Fruit fly (Drosophila melanogaster): Measurements from ENCODE around the gene CG11109.

The CG11109 gene

DNA sequence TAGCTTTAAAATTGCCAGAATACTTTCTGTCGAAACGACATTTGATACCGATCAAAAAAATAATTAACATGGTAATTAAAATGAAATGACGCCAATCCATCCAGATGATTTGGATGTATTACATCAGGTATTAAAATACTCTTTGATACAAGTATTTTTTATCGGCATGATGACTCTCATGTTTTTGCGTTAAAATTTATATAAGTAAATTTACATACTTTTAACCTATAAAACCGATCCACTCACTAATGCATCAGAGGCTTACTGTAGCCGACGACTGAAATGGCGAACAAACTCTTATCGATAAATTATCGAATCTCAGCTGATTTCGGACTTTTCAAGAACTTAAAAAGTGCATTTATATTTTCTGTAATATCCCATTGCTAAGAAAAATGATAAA is 29.6 kb downstream of the CG11109 start, which contains the start of gene BoYb:
TSS of gene BoYb (plus strand) at position 301 of the 400 bp plus-strand sequence.
- TF ChIP-seq hbn (GFP tag; IDR thresholded peaks at IDR 0.05; ENCODE audit: partially characterized antibody) (no peak), croc (GFP tag; conservative IDR thresholded peaks at IDR 0.05) (no peak), CG8089 (GFP tag; optimal IDR thresholded peaks at IDR 0.05) (no peak), row (GFP tag; IDR thresholded peaks at IDR 0.05) (no peak), eyg (GFP tag; optimal IDR thresholded peaks at IDR 0.05) (no peak), Optix (GFP tag; IDR thresholded peaks at IDR 0.05) (no peak), sisA (GFP tag; IDR thresholded peaks at IDR 0.05) (no peak), sna (GFP tag; IDR thresholded peaks at IDR 0.05; ENCODE audit: partially characterized antibody) (no peak), ase (GFP tag; IDR thresholded peaks at IDR 0.05) (no peak), pzg (GFP tag; optimal IDR thresholded peaks at IDR 0.05) (no peak), al (GFP tag; IDR thresholded peaks at IDR 0.05) (no peak), pnt (GFP tag; optimal IDR thresholded peaks at IDR 0.05) (no peak), CG16815 (GFP tag; optimal IDR thresholded peaks at IDR 0.05) (no peak)

DNA sequence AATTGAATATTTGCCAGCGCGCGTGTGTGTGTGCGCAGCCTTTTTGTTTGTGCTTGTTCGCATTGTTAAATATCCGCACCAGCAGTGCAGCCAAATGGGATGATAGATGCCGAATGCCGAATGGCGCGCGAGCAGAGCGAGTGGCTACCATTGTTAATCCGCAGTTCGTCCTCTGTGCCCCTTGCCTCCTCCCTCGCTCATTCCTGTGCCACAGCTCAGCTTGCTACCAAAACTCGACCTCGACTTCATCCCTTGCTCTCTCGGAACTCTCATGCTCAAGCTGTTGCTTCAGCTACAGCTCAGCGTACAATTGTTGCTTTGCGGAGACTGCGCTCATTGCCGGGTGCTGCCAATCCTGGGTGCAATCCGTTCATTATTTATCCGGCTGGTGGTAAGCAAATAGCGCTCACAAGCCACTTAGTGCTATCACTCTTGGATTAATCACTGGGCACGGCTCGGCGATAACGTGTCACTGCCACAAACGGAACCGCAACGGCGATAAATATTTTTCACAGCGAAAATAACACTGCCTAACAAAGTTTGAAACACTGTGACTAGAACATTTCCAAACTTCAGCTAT is 37.4 kb downstream of the CG11109 start:
- TF ChIP-seq NC2β (GFP tag; optimal IDR thresholded peaks at IDR 0.05): no peak
- no peak for TF ChIP-seq CG1792 (GFP tag; optimal IDR thresholded peaks at IDR 0.05)
- no peak for TF ChIP-seq onecut (GFP tag; IDR thresholded peaks at IDR 0.05)
- no peak for TF ChIP-seq Usf (GFP tag; optimal IDR thresholded peaks at IDR 0.05)
- no peak for TF ChIP-seq CG17802 (tag; optimal IDR thresholded peaks at IDR 0.05)
- peak; percentile 26 for TF ChIP-seq Neu2 (GFP tag; optimal IDR thresholded peaks at IDR 0.05; ENCODE audit: borderline replicate concordance)
- TF ChIP-seq eve (GFP tag; optimal IDR thresholded peaks at IDR 0.05): no peak
- TF ChIP-seq HmgD (GFP tag; optimal IDR thresholded peaks at IDR 0.05): no peak
- TF ChIP-seq CG11560 (tag; IDR thresholded peaks at IDR 0.05): no peak
- TF ChIP-seq Opbp (GFP tag; IDR thresholded peaks at IDR 0.05; ENCODE audit: partially characterized antibody): no peak
- TF ChIP-seq Fer2 (tag; optimal IDR thresholded peaks at IDR 0.05): no peak
- no peak for TF ChIP-seq ato (GFP tag; IDR thresholded peaks at IDR 0.05; ENCODE audit: partially characterized antibody)
- no peak for TF ChIP-seq ranshi (GFP tag; IDR thresholded peaks at IDR 0.05)
- no peak for TF ChIP-seq CG10366 (GFP tag; IDR thresholded peaks at IDR 0.05)
- TF ChIP-seq CG8478 (optimal IDR thresholded peaks at IDR 0.05): peak; percentile 44
- 0 out of 4 replicates have a peak, but pooled peaks have one; percentile 51 for TF ChIP-seq chinmo (GFP tag; IDR thresholded peaks at IDR 0.05; ENCODE audit: partially characterized antibody)
- no peak for TF ChIP-seq Blimp-1 (GFP tag; optimal IDR thresholded peaks at IDR 0.05)
- TF ChIP-seq pros (GFP tag; optimal IDR thresholded peaks at IDR 0.05): peak; percentile 59
- TF ChIP-seq CG12219 (GFP tag; optimal IDR thresholded peaks at IDR 0.05): no peak
- peak; percentile 59; the same call in 1 of the 3 replicates for TF ChIP-seq CG2199 (GFP tag; IDR thresholded peaks at IDR 0.05)
- peak; percentile 33 for TF ChIP-seq nerfin-1 (tag; optimal IDR thresholded peaks at IDR 0.05)
- TF ChIP-seq Trl (optimal IDR thresholded peaks at IDR 0.05): peak; percentile 13 to 41
- no peak for TF ChIP-seq Trl (GFP tag; optimal IDR thresholded peaks at IDR 0.05)
- TF ChIP-seq z (GFP tag; IDR thresholded peaks at IDR 0.05): no peak
- TF ChIP-seq yki (optimal IDR thresholded peaks at IDR 0.05): no peak
- no peak for TF ChIP-seq CG2202 (tag; optimal IDR thresholded peaks at IDR 0.05)
- no peak for TF ChIP-seq D19A (tag; optimal IDR thresholded peaks at IDR 0.05)
- TF ChIP-seq ash1 (GFP tag; optimal IDR thresholded peaks at IDR 0.05): no peak
- no peak for TF ChIP-seq CG11504 (tag; optimal IDR thresholded peaks at IDR 0.05)
- TF ChIP-seq CG34376 (GFP tag; optimal IDR thresholded peaks at IDR 0.05): no peak
- no peak for TF ChIP-seq klu (GFP tag; IDR thresholded peaks at IDR 0.05)
- peak; percentile 33 for TF ChIP-seq ewg (GFP tag; optimal IDR thresholded peaks at IDR 0.05)
- no peak for TF ChIP-seq CG18011 (GFP tag; optimal IDR thresholded peaks at IDR 0.05)
- TF ChIP-seq CG1024 (GFP tag; IDR thresholded peaks at IDR 0.05): no peak
- no peak for TF ChIP-seq CG10654 (GFP tag; optimal IDR thresholded peaks at IDR 0.05)
- TF ChIP-seq caup (GFP tag; optimal IDR thresholded peaks at IDR 0.05; ENCODE audit: severe bottlenecking): no peak
- no peak for TF ChIP-seq Deaf1 (tag; optimal IDR thresholded peaks at IDR 0.05)
- 0 out of 2 replicates have a peak, but pooled peaks have one; percentile 17 for TF ChIP-seq sna (GFP tag; IDR thresholded peaks at IDR 0.05; ENCODE audit: partially characterized antibody)

Measured in whole organism, embryonic.